Worm (Caenorhabditis elegans) whole organism, mixed stage, embryonic: Measurements from ENCODE around the gene plpp-1.1.

Experiments used
- M03D4.4 ChIP-seq: sonication (generic microtip); optimal IDR thresholded peaks from 2 replicates; lab custom pipeline; 2017; ENCODE audit warnings: mild to moderate bottlenecking, missing genetic modification characterization, missing compliant biosample characterization
- blmp-1 ChIP-seq: fragments of 150-350 bp; optimal IDR thresholded peaks from 2 replicates; lab custom pipeline; 2014; ENCODE audit warnings: missing biosample characterization, missing genetic modification characterization
- elt-3 ChIP-seq: fragments of 150-350 bp; optimal IDR thresholded peaks from 2 replicates; lab custom pipeline; 2014; ENCODE audit warnings: missing biosample characterization, missing genetic modification characterization
- lin-13 ChIP-seq: fragments of 150-350 bp; optimal IDR thresholded peaks from 2 replicates; lab custom pipeline; 2014; ENCODE audit warnings: missing biosample characterization, missing genetic modification characterization
- lsy-2 ChIP-seq: fragments of 150-350 bp; optimal IDR thresholded peaks from 2 replicates; lab custom pipeline; 2014; ENCODE audit warnings: missing biosample characterization, missing genetic modification characterization
- mab-5 ChIP-seq: fragments of 150-350 bp; optimal IDR thresholded peaks from 2 replicates; lab custom pipeline; 2014; ENCODE audit warnings: missing biosample characterization, missing genetic modification characterization
- mep-1 ChIP-seq: fragments of 150-350 bp; optimal IDR thresholded peaks from 2 replicates; lab custom pipeline; 2017; ENCODE audit warnings: missing biosample characterization, missing genetic modification reagents, missing genetic modification characterization, inconsistent platforms
- mls-2 ChIP-seq: sonication (generic microtip); optimal IDR thresholded peaks from 2 replicates; lab custom pipeline; 2016; ENCODE audit warnings: mild to moderate bottlenecking, missing genetic modification characterization, moderate library complexity, missing compliant biosample characterization
- pha-4 ChIP-seq: fragments of 150-350 bp; optimal IDR thresholded peaks from 2 replicates; lab custom pipeline; 2018; ENCODE audit warnings: missing biosample characterization, missing genetic modification reagents, missing genetic modification characterization
- snpc-4 ChIP-seq: fragments of 150-350 bp; optimal IDR thresholded peaks from 2 replicates; lab custom pipeline; 2014; ENCODE audit warnings: missing biosample characterization, missing genetic modification characterization
- unc-39 ChIP-seq: fragments of 150-350 bp; optimal IDR thresholded peaks from 2 replicates; lab custom pipeline; 2014; ENCODE audit warnings: missing biosample characterization, missing genetic modification characterization
- unc-62 ChIP-seq: fragments of 150-350 bp; optimal IDR thresholded peaks from 2 replicates; lab custom pipeline; 2014; ENCODE audit warnings: missing biosample characterization, missing genetic modification reagents, missing genetic modification characterization
- zip-8 ChIP-seq: fragments of 150-350 bp; optimal IDR thresholded peaks from 2 replicates; lab custom pipeline; 2014; ENCODE audit warnings: missing biosample characterization, missing genetic modification characterization
- ztf-11 ChIP-seq: fragments of 150-350 bp; optimal IDR thresholded peaks from 2 replicates; lab custom pipeline; 2014; ENCODE audit warnings: missing biosample characterization, missing genetic modification characterization

ce11 chrII:3897758-3898494, 29.9 kb downstream of the plpp-1.1 start, which contains the start of gene F53C3.6:
- TF ChIP-seq unc-39 (tag; lab: Kevin White, UChicago) (no peak), lin-13 (tag; lab: Kevin White, UChicago) (no peak), unc-62 (peak; percentile 81), blmp-1 (tag; lab: Kevin White, UChicago) (no peak), M03D4.4 (tag; lab: Kevin White, UChicago) (no peak), lsy-2 (tag; lab: Kevin White, UChicago) (no peak), zip-8 (tag; lab: Kevin White, UChicago) (peak; percentile 64), pha-4 (tag; lab: Kevin White, UChicago) (no peak), ztf-11 (no peak), mab-5 (no peak), mls-2 (tag; lab: Kevin White, UChicago) (no peak), snpc-4 (tag; lab: Kevin White, UChicago) (no peak), elt-3 (tag; lab: Kevin White, UChicago) (no peak), mep-1 (tag; lab: Kevin White, UChicago) (no peak)
